Worm (Caenorhabditis elegans): ENCODE measurements around the gene slc-17.4.

ce11 chrIV:17277459-17278173 lies 13.9 kb downstream of the slc-17.4 start:
- TF ChIP-seq pha-4 (tag; optimal IDR thresholded peaks at IDR 0.05) (no peak), elt-2 (tag; optimal IDR thresholded peaks at IDR 0.05) (no peak)
